Fruit fly (Drosophila melanogaster): ENCODE results near the gene dbe.

dbe gene

DNA sequence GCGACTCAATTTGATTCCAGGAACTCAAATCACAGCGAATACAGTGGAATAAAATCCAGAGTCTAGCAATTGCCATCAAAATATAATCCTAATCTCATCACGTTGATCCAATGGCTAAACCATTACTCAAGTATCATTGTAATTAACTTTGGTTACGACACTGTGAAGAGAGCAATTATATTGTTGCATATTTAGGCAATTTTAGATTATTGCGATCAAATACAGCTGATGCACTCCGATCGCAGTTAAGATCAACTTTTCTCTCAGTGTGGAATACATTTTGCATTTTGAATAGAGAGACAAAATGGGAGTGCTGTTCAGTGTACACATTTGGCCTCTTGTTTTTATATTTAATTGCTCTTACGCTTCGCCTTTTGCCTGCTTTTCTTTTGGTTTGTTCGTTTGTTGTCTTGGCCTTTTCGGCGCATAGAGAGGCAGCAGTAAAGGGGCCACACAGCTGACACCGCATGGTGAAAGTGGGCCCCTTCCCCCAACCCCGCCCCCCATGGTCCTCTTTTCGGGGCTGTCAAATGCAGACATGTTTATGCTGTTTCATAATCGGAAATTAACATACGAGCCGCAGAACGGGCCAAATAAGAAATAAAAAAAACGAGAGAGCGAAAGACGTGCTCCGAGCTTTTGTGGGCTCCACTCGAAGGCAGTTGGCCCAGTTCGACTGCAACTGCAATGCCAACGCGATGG lies 23.3 kb downstream of the dbe start (continued):
- peak; percentile 21 for TF ChIP-seq Sox15 (GFP tag; optimal IDR thresholded peaks at IDR 0.05)
- peak; percentile 32 for TF ChIP-seq CG6854 (GFP tag; optimal IDR thresholded peaks at IDR 0.05)
- TF ChIP-seq CG31627 (GFP tag; optimal IDR thresholded peaks at IDR 0.05) = peak; percentile 69
- no peak for TF ChIP-seq CG6808 (GFP tag; optimal IDR thresholded peaks at IDR 0.05)
- peak; percentile 64 for TF ChIP-seq Lpt (GFP tag; optimal IDR thresholded peaks at IDR 0.05)
- peak; percentile 14 for TF ChIP-seq CG1621 (tag; optimal IDR thresholded peaks at IDR 0.05)
- TF ChIP-seq OdsH (GFP tag; optimal IDR thresholded peaks at IDR 0.05) = peak; percentile 67
- peak; percentile 56 for TF ChIP-seq CG34406 (GFP tag; optimal IDR thresholded peaks at IDR 0.05)
- TF ChIP-seq dac (GFP tag; optimal IDR thresholded peaks at IDR 0.05) = peak; percentile 70
- TF ChIP-seq CG7368 (GFP tag; optimal IDR thresholded peaks at IDR 0.05) = peak; percentile 51
- no peak for TF ChIP-seq ss (GFP tag; optimal IDR thresholded peaks at IDR 0.05)
- no peak for TF ChIP-seq Hr38 (GFP tag; optimal IDR thresholded peaks at IDR 0.05)
- TF ChIP-seq CG11902 (GFP tag; optimal IDR thresholded peaks at IDR 0.05) = peak; percentile 6
- TF ChIP-seq Eip93F (GFP tag; optimal IDR thresholded peaks at IDR 0.05) = no peak
- peak; percentile 47 for TF ChIP-seq CG11762 (GFP tag; optimal IDR thresholded peaks at IDR 0.05; ENCODE audit: insufficient read depth)
- TF ChIP-seq Hr4 (GFP tag; optimal IDR thresholded peaks at IDR 0.05) = peak; percentile 90
- TF ChIP-seq CG15336 (GFP tag; IDR thresholded peaks at IDR 0.05) = peak; percentile 85
- peak; percentile 67 for TF ChIP-seq Gug (GFP tag; IDR thresholded peaks at IDR 0.05)
- TF ChIP-seq CG9139 (GFP tag; optimal IDR thresholded peaks at IDR 0.05) = no peak
- TF ChIP-seq net (GFP tag; optimal IDR thresholded peaks at IDR 0.05) = peak; percentile 61

- TF ChIP-seq CG8119 (GFP tag; IDR thresholded peaks at IDR 0.05) (peak; percentile 86), fkh (GFP tag; optimal IDR thresholded peaks at IDR 0.05) (no peak), CG15336 (GFP tag; IDR thresholded peaks at IDR 0.05) (peak; percentile 90), CG9139 (GFP tag; optimal IDR thresholded peaks at IDR 0.05) (no peak), Ets96B (tag; optimal IDR thresholded peaks at IDR 0.05) (peak; percentile 62), net (GFP tag; optimal IDR thresholded peaks at IDR 0.05) (peak; percentile 83), CG6276 (GFP tag; optimal IDR thresholded peaks at IDR 0.05) (peak; percentile 85), spab (GFP tag; optimal IDR thresholded peaks at IDR 0.05) (peak; percentile 44), CG8632 (GFP tag; optimal IDR thresholded peaks at IDR 0.05) (peak; percentile 52), topi (GFP tag; optimal IDR thresholded peaks at IDR 0.05) (peak; percentile 83), CG8319 (GFP tag; optimal IDR thresholded peaks at IDR 0.05) (peak; percentile 40), CG6808 (GFP tag; optimal IDR thresholded peaks at IDR 0.05) (peak; percentile 39), Hr38 (GFP tag; optimal IDR thresholded peaks at IDR 0.05) (no peak), CG4318 (GFP tag; optimal IDR thresholded peaks at IDR 0.05) (peak; percentile 80), Eip78C (GFP tag) (peak; percentile 92), CG3919 (GFP tag; optimal IDR thresholded peaks at IDR 0.05) (peak; percentile 85), CG10631 (GFP tag; optimal IDR thresholded peaks at IDR 0.05) (peak; percentile 74), fd85E (GFP tag; optimal IDR thresholded peaks at IDR 0.05) (peak; percentile 21), Sox102F (GFP tag; optimal IDR thresholded peaks at IDR 0.05) (peak; percentile 76), Hr39 (GFP tag; optimal IDR thresholded peaks at IDR 0.05) (peak; percentile 86), Gug (GFP tag; IDR thresholded peaks at IDR 0.05) (peak; percentile 86), CG10669 (GFP tag; optimal IDR thresholded peaks at IDR 0.05) (peak; percentile 63), Ets21C (GFP tag; optimal IDR thresholded peaks at IDR 0.05) (peak; percentile 55), svp (GFP tag) (peak; percentile 91), CG7368 (GFP tag; optimal IDR thresholded peaks at IDR 0.05) (peak; percentile 78), achi (GFP tag; optimal IDR thresholded peaks at IDR 0.05) (peak; percentile 84), vri (GFP tag; optimal IDR thresholded peaks at IDR 0.05) (peak; percentile 46), CG11762 (GFP tag; optimal IDR thresholded peaks at IDR 0.05; ENCODE audit: insufficient read depth) (no peak), Hr4 (GFP tag; optimal IDR thresholded peaks at IDR 0.05) (peak; percentile 91), dsx (GFP tag; optimal IDR thresholded peaks at IDR 0.05; ENCODE audit: poor library complexity, severe bottlenecking) (peak; percentile 36), CG3032 (tag; optimal IDR thresholded peaks at IDR 0.05) (peak; percentile 50), Sox14 (GFP tag; optimal IDR thresholded peaks at IDR 0.05) (peak; percentile 73), OdsH (GFP tag; optimal IDR thresholded peaks at IDR 0.05) (peak; percentile 79), ss (GFP tag; optimal IDR thresholded peaks at IDR 0.05) (peak in 1 of 2 experiments; percentile 8), Sox15 (GFP tag; optimal IDR thresholded peaks at IDR 0.05) (peak; percentile 46), eg (GFP tag; IDR thresholded peaks at IDR 0.05) (peak; percentile 91), dac (GFP tag; optimal IDR thresholded peaks at IDR 0.05) (peak; percentile 65), CG11294 (GFP tag; IDR thresholded peaks at IDR 0.05) (peak; percentile 74), acj6 (GFP tag; optimal IDR thresholded peaks at IDR 0.05) (peak; percentile 75)
Observed at dm6 chr2L:845341-846004, 24.2 kb downstream of the dbe start.
